Worm (Caenorhabditis elegans) whole organism, L1 larva: ENCODE data around the gene lgc-37.

ENCODE experiments used
- aly-2 ChIP-seq: fragments of 150-350 bp; optimal IDR thresholded peaks from 2 replicates; lab custom pipeline; 2014; ENCODE audit warnings: missing biosample characterization, missing genetic modification characterization
- egl-27 ChIP-seq, 2 experiments: fragments of 150-350 bp in 1 of 2; sonication (generic microtip); optimal IDR thresholded peaks; 3 replicates each; lab custom pipeline; 2017 to 2018; ENCODE audit warnings: missing biosample characterization in 2 of 2, missing genetic modification characterization in 2 of 2, missing genetic modification reagents in 2 of 2
- elt-2 ChIP-seq: sonication (generic microtip); optimal IDR thresholded peaks from 2 replicates; lab custom pipeline; 2016; ENCODE audit warnings: missing genetic modification characterization, mild to moderate bottlenecking, inconsistent platforms, missing compliant biosample characterization, missing genetic modification reagents
- elt-3 ChIP-seq, 6 experiments: fragments of 150-350 bp in 1 of 6; sonication (generic microtip); optimal IDR thresholded peaks; 2 replicates each; lab custom pipeline; 2017 to 2018; ENCODE audit warnings: missing biosample characterization in 6 of 6, missing genetic modification characterization in 6 of 6, inconsistent platforms in 1 of 6
- mdl-1 ChIP-seq, 2 experiments: fragments of 150-350 bp; optimal IDR thresholded peaks; 2 replicates each; lab custom pipeline; 2014 to 2017; ENCODE audit warnings: missing biosample characterization in 2 of 2, missing genetic modification characterization in 2 of 2, inconsistent platforms in 1 of 2
- mep-1 ChIP-seq: fragments of 150-350 bp; optimal IDR thresholded peaks from 2 replicates; lab custom pipeline; 2014; ENCODE audit warnings: missing biosample characterization, missing genetic modification characterization
- pqm-1 ChIP-seq: sonication (generic microtip); optimal IDR thresholded peaks from 3 replicates; lab custom pipeline; 2017; ENCODE audit warnings: missing biosample characterization, missing genetic modification characterization
- unc-62 ChIP-seq: fragments of 150-350 bp; optimal IDR thresholded peaks from 2 replicates; lab custom pipeline; 2014; ENCODE audit warnings: missing biosample characterization, missing genetic modification reagents, missing genetic modification characterization
- xbp-1 ChIP-seq: sonication (generic microtip); optimal IDR thresholded peaks from 2 replicates; lab custom pipeline; 2016; ENCODE audit warnings: missing genetic modification characterization, missing compliant biosample characterization

DNA sequence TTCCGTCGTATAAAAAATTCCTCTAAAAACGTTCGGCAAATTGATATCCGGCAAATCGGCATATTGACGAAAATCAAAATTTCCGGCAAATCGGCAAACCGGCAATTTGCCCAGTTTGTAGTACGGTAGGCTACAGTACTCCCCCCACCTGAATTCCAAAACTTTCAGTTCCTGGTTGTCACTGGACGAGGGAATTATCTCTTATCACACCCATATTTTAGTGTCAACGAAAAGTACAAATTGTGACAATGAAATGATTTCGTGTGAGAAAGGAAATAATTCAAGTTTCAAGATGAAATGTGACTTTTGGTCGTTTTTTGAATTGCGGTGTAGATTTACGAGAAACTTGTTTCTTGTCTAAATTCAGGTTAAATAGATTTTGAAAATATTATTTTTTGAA, 48.1 kb downstream of the lgc-37 start:
- TF ChIP-seq aly-2 (tag; lab: Kevin White, UChicago): no peak
- TF ChIP-seq xbp-1 (tag; lab: Kevin White, UChicago): no peak
- TF ChIP-seq mdl-1 (tag; optimal IDR thresholded peaks at IDR 0.05; lab: Kevin White, UChicago): no peak
- peak in 1 of 6 experiments; percentile 21 for TF ChIP-seq elt-3 (tag; optimal IDR thresholded peaks at IDR 0.05; lab: Kevin White, UChicago)
- no peak for TF ChIP-seq egl-27 (tag; optimal IDR thresholded peaks at IDR 0.05; lab: Kevin White, UChicago)
- peak; percentile 37 for TF ChIP-seq elt-2
- TF ChIP-seq unc-62 (GFP tag; lab: Kevin White, UChicago): no peak
- TF ChIP-seq mep-1: no peak
- TF ChIP-seq pqm-1: no peak
